Worm (Caenorhabditis elegans) whole organism, L4/young adult: ENCODE results near the gene erl-1.

Experiments
- W03F9.2 ChIP-seq: fragments of 150-350 bp; optimal IDR thresholded peaks from 2 replicates; lab custom pipeline; 2014; ENCODE audit warnings: missing biosample characterization, missing genetic modification characterization
- him-1 ChIP-seq: sonication (generic microtip); optimal IDR thresholded peaks from 2 replicates; lab custom pipeline; 2016; ENCODE audit warnings: missing genotype, missing genetic modification reagents, missing genetic modification characterization, missing compliant biosample characterization

DNA sequence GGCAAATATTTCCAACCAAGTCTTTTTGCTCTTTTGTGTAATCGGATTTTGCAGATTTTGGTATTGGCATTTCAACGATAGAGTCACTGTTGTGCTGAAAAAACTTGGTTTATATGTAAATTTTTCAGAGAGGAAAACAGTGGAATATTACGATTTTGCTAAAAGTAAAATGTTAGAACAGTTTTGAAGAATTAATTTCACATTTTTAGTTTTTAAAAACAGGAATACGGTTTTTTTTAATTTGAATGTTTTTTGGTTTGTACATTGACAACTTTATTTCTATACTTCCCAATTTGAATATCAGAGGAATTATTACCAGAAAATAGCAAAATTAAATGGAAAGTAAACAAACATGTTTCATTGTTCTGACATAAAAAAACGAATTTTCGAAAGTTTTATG lies 35.1 kb upstream of the erl-1 start, which contains the start of gene dnj-26:
- TF ChIP-seq him-1 (tag; lab: Kevin White, UChicago): no peak
- TF ChIP-seq W03F9.2 (tag; lab: Kevin White, UChicago): no peak
